Fruit fly (Drosophila melanogaster) whole organism, embryonic: ENCODE results near the gene Hrb27C.
A peak's percentile ranks its signal among the peaks of the same experiment; 100 is the strongest.

ENCODE experiments used
- CG11093 ChIP-seq: fragments of 200-800 bp; sonication (Bioruptor generic); IDR thresholded peaks from 3 replicates; pipeline ENCODE4 v1.3.6; 2022; ENCODE audit warnings: missing biosample characterization, missing genetic modification characterization
- CG1647 ChIP-seq: fragments of 200-800 bp; sonication (Bioruptor generic); optimal IDR thresholded peaks from 3 replicates; lab custom pipeline; 2016; ENCODE audit warnings: missing biosample characterization, missing genetic modification characterization
- CG17802 ChIP-seq: fragments of 200-800 bp; sonication (Bioruptor generic); optimal IDR thresholded peaks from 2 replicates; lab custom pipeline; 2018; ENCODE audit warnings: missing biosample characterization, mild to moderate bottlenecking, missing genetic modification characterization, moderate library complexity
- CG18599 ChIP-seq: fragments of 200-800 bp; sonication (Bioruptor generic); optimal IDR thresholded peaks from 3 replicates; lab custom pipeline; 2017; ENCODE audit warnings: missing biosample characterization, missing genetic modification characterization, mild to moderate bottlenecking, moderate library complexity, missing genetic modification reagents
- CG8478 ChIP-seq: fragments of >200 bp; optimal IDR thresholded peaks from 2 replicates; lab custom pipeline; 2018
- CrebB ChIP-seq: fragments of 200-800 bp; sonication (Bioruptor generic); optimal IDR thresholded peaks from 3 replicates; lab custom pipeline; 2018; ENCODE audit warnings: missing biosample characterization, mild to moderate bottlenecking, missing genetic modification characterization
- NC2β ChIP-seq: fragments of 200-800 bp; sonication (Bioruptor generic); optimal IDR thresholded peaks from 2 replicates; lab custom pipeline; 2016; ENCODE audit warnings: missing biosample characterization, missing genetic modification characterization
- cwo ChIP-seq: fragments of 200-800 bp; sonication (Bioruptor generic); optimal IDR thresholded peaks from 3 replicates; lab custom pipeline; 2017; ENCODE audit warnings: missing biosample characterization, missing genetic modification characterization, mild to moderate bottlenecking, moderate library complexity, missing genetic modification reagents
- unc-4 ChIP-seq: fragments of 200-800 bp; sonication (Bioruptor generic); IDR thresholded peaks from 2 replicates; pipeline ENCODE4 v1.3.6; 2022; ENCODE audit warnings: missing biosample characterization, missing genetic modification characterization; ENCODE audit not compliant: partially characterized antibody
- usp ChIP-seq: fragments of >200 bp; optimal IDR thresholded peaks from 2 replicates; lab custom pipeline; 2017; ENCODE audit warnings: missing biosample characterization, missing genetic modification characterization
- zen ChIP-seq: fragments of 200-800 bp; sonication (Bioruptor generic); optimal IDR thresholded peaks from 3 replicates; lab custom pipeline; 2018; ENCODE audit warnings: missing biosample characterization, mild to moderate bottlenecking, missing genetic modification characterization, moderate library complexity

dm6 chr2L:6950096-6950495, 29.6 kb downstream of the Hrb27C start, which contains the start of the genes Gas41 and SA1:
- peak; percentile 82 for TF ChIP-seq CG11093 (GFP tag; lab: Robert Waterston, UW)
- peak; percentile 95 for TF ChIP-seq zen (tag; lab: Kevin White, UChicago)
- TF ChIP-seq CG8478 (lab: Kevin White, UChicago), result no peak
- peak; percentile 52 for TF ChIP-seq CG17802 (tag; lab: Kevin White, UChicago)
- TF ChIP-seq CrebB, result peak; percentile 79
- TF ChIP-seq usp, result no peak
- peak; percentile 91 for TF ChIP-seq CG18599 (GFP tag; lab: Kevin White, UChicago)
- TF ChIP-seq CG1647 (GFP tag; lab: Kevin White, UChicago), result peak; percentile 10
- TF ChIP-seq cwo (GFP tag; lab: Kevin White, UChicago), result peak; percentile 72
- TF ChIP-seq unc-4 (GFP tag; lab: Robert Waterston, UW), result peak; percentile 86
- TF ChIP-seq NC2β, result peak; percentile 57
